Worm (Caenorhabditis elegans) whole organism, late embryonic: Measurements from ENCODE around the gene C54C6.7.
A peak's percentile ranks its signal among the peaks of the same experiment; 100 is the strongest.

ENCODE experiments used
- C08G9.2 ChIP-seq: sonication (generic microtip); optimal IDR thresholded peaks from 2 replicates; lab custom pipeline; 2016; ENCODE audit warnings: mild to moderate bottlenecking, missing genetic modification characterization, moderate library complexity, missing compliant biosample characterization
- F13H6.1 ChIP-seq: sonication (generic microtip); optimal IDR thresholded peaks from 2 replicates; lab custom pipeline; 2016; ENCODE audit warnings: missing genetic modification characterization, missing compliant biosample characterization
- T23F11.4 ChIP-seq: fragments of 200-800 bp; sonication (Bioruptor generic); optimal IDR thresholded peaks from 2 replicates; lab custom pipeline; 2018; ENCODE audit warnings: mild to moderate bottlenecking, missing genetic modification characterization, missing compliant biosample characterization
- Y22D7AL.16 ChIP-seq: sonication (generic microtip); optimal IDR thresholded peaks from 2 replicates; lab custom pipeline; 2016; ENCODE audit warnings: missing genetic modification characterization, missing compliant biosample characterization
- ahr-1 ChIP-seq: sonication (generic microtip); optimal IDR thresholded peaks from 2 replicates; lab custom pipeline; 2016; ENCODE audit warnings: missing genetic modification characterization, missing compliant biosample characterization
- ama-1 ChIP-seq: fragments of 150-350 bp; optimal IDR thresholded peaks from 2 replicates; lab custom pipeline; 2014
- ceh-18 ChIP-seq: sonication (generic microtip); optimal IDR thresholded peaks from 2 replicates; lab custom pipeline; 2016; ENCODE audit warnings: missing genetic modification characterization, missing compliant biosample characterization
- ceh-24 ChIP-seq: sonication (generic microtip); optimal IDR thresholded peaks from 2 replicates; lab custom pipeline; 2016; ENCODE audit warnings: mild to moderate bottlenecking, missing genetic modification characterization, missing compliant biosample characterization
- ceh-31 ChIP-seq: sonication (generic microtip); optimal IDR thresholded peaks from 2 replicates; lab custom pipeline; 2016; ENCODE audit warnings: missing genetic modification characterization, missing compliant biosample characterization
- ceh-34 ChIP-seq: sonication (generic microtip); optimal IDR thresholded peaks from 2 replicates; lab custom pipeline; 2016; ENCODE audit warnings: mild to moderate bottlenecking, missing genetic modification characterization, missing compliant biosample characterization
- ceh-9 ChIP-seq: sonication (generic microtip); optimal IDR thresholded peaks from 2 replicates; lab custom pipeline; 2016; ENCODE audit warnings: mild to moderate bottlenecking, missing genetic modification characterization, inconsistent platforms, missing compliant biosample characterization
- che-1 ChIP-seq: sonication (generic microtip); optimal IDR thresholded peaks from 2 replicates; lab custom pipeline; 2016; ENCODE audit warnings: mild to moderate bottlenecking, missing genetic modification characterization, missing compliant biosample characterization
- dmd-4 ChIP-seq: sonication (generic microtip); optimal IDR thresholded peaks from 2 replicates; lab custom pipeline; 2016; ENCODE audit warnings: borderline replicate concordance, missing genetic modification characterization, missing compliant biosample characterization
- dve-1 ChIP-seq: sonication (generic microtip); optimal IDR thresholded peaks from 2 replicates; lab custom pipeline; 2017; ENCODE audit warnings: antibody characterized with exemption, mild to moderate bottlenecking, missing genetic modification characterization, missing compliant biosample characterization
- elt-4 ChIP-seq: sonication (generic microtip); optimal IDR thresholded peaks from 2 replicates; lab custom pipeline; 2016; ENCODE audit warnings: missing genetic modification characterization, missing compliant biosample characterization
- fkh-10 ChIP-seq: fragments of 150-350 bp; optimal IDR thresholded peaks from 2 replicates; lab custom pipeline; 2014; ENCODE audit warnings: missing biosample characterization, missing genetic modification reagents, missing genetic modification characterization
- fkh-6 ChIP-seq: sonication (generic microtip); optimal IDR thresholded peaks from 2 replicates; lab custom pipeline; 2016; ENCODE audit warnings: missing genetic modification characterization, missing compliant biosample characterization
- gmeb-2 ChIP-seq: sonication (generic microtip); optimal IDR thresholded peaks from 2 replicates; lab custom pipeline; 2016; ENCODE audit warnings: missing genetic modification characterization, inconsistent platforms, missing compliant biosample characterization
- hlh-13 ChIP-seq: fragments of 200-800 bp; sonication (Bioruptor generic); optimal IDR thresholded peaks from 2 replicates; lab custom pipeline; 2018; ENCODE audit warnings: mild to moderate bottlenecking, missing genetic modification characterization, missing compliant biosample characterization
- hlh-8 ChIP-seq: sonication (generic microtip); optimal IDR thresholded peaks from 2 replicates; lab custom pipeline; 2016; ENCODE audit warnings: missing genotype, missing genetic modification characterization, missing compliant biosample characterization
- lim-6 ChIP-seq: sonication (generic microtip); optimal IDR thresholded peaks from 2 replicates; lab custom pipeline; 2016; ENCODE audit warnings: missing genetic modification characterization, missing compliant biosample characterization
- lin-11 ChIP-seq: fragments of 200-800 bp; sonication (Bioruptor generic); optimal IDR thresholded peaks from 2 replicates; lab custom pipeline; 2018; ENCODE audit warnings: mild to moderate bottlenecking, missing genetic modification characterization, missing compliant biosample characterization
- nfya-1 ChIP-seq: sonication (generic microtip); optimal IDR thresholded peaks from 2 replicates; lab custom pipeline; 2017; ENCODE audit warnings: missing genetic modification characterization, mild to moderate bottlenecking, missing compliant biosample characterization, antibody characterized with exemption, moderate library complexity
- nhr-11 ChIP-seq: fragments of 150-350 bp; optimal IDR thresholded peaks from 2 replicates; lab custom pipeline; 2014; ENCODE audit warnings: missing biosample characterization, missing genetic modification characterization
- npax-4 ChIP-seq: sonication (generic microtip); optimal IDR thresholded peaks from 2 replicates; lab custom pipeline; 2016; ENCODE audit warnings: missing genetic modification characterization, missing compliant biosample characterization
- pag-3 ChIP-seq: sonication (generic microtip); optimal IDR thresholded peaks from 2 replicates; lab custom pipeline; 2016; ENCODE audit warnings: missing compliant biosample characterization, missing genetic modification characterization, borderline replicate concordance
- pha-2 ChIP-seq: sonication (generic microtip); optimal IDR thresholded peaks from 2 replicates; lab custom pipeline; 2017; ENCODE audit warnings: mild to moderate bottlenecking, missing genetic modification characterization, missing compliant biosample characterization
- pha-4 ChIP-seq: fragments of 150-350 bp; optimal IDR thresholded peaks from 2 replicates; lab custom pipeline; 2018; ENCODE audit warnings: missing biosample characterization, missing genetic modification reagents, missing genetic modification characterization
- sox-2 ChIP-seq: fragments of 200-800 bp; sonication (Bioruptor generic); IDR thresholded peaks from 2 replicates; pipeline ENCODE4 v1.3.6; 2022; ENCODE audit warnings: missing genetic modification reagents, missing genetic modification characterization, missing compliant biosample characterization
- sox-4 ChIP-seq: sonication (generic microtip); optimal IDR thresholded peaks from 2 replicates; lab custom pipeline; 2017; ENCODE audit warnings: mild to moderate bottlenecking, missing genetic modification characterization, inconsistent platforms, missing compliant biosample characterization
- syd-9 ChIP-seq: sonication (generic microtip); optimal IDR thresholded peaks from 2 replicates; lab custom pipeline; 2016; ENCODE audit warnings: mild to moderate bottlenecking, missing genetic modification characterization, moderate library complexity, missing compliant biosample characterization
- tbx-7 ChIP-seq: sonication (generic microtip); optimal IDR thresholded peaks from 2 replicates; lab custom pipeline; 2016; ENCODE audit warnings: missing genotype, missing genetic modification characterization, missing compliant biosample characterization
- ttx-3 ChIP-seq: sonication (generic microtip); optimal IDR thresholded peaks from 2 replicates; lab custom pipeline; 2016; ENCODE audit warnings: missing genetic modification reagents, missing genetic modification characterization, missing compliant biosample characterization
- unc-3 ChIP-seq, 2 experiments: fragments of 200-800 bp in 1 of 2; sonication (Bioruptor generic) in 1 of 2; sonication (generic microtip) in 1 of 2; conservative IDR thresholded peaks in 1 of 2; optimal IDR thresholded peaks in 1 of 2; 2 replicates each; pipeline versions ENCODE4 v1.3.6 to Lab custom; 2016 to 2022; ENCODE audit warnings: missing compliant biosample characterization in 2 of 2, missing genetic modification characterization in 2 of 2, missing genetic modification reagents in 1 of 2
- unc-42 ChIP-seq: sonication (generic microtip); optimal IDR thresholded peaks from 2 replicates; lab custom pipeline; 2016; ENCODE audit warnings: missing genotype, missing genetic modification characterization, missing compliant biosample characterization
- unc-55 ChIP-seq: sonication (generic microtip); optimal IDR thresholded peaks from 2 replicates; lab custom pipeline; 2017; ENCODE audit warnings: missing biosample characterization, missing genetic modification reagents, missing genetic modification characterization
- unc-86 ChIP-seq: sonication (generic microtip); optimal IDR thresholded peaks from 2 replicates; lab custom pipeline; 2016; ENCODE audit warnings: missing genetic modification characterization, missing compliant biosample characterization
- zip-5 ChIP-seq: sonication (generic microtip); optimal IDR thresholded peaks from 2 replicates; lab custom pipeline; 2016; ENCODE audit warnings: missing genetic modification characterization, missing compliant biosample characterization

C54C6.7 gene

DNA sequence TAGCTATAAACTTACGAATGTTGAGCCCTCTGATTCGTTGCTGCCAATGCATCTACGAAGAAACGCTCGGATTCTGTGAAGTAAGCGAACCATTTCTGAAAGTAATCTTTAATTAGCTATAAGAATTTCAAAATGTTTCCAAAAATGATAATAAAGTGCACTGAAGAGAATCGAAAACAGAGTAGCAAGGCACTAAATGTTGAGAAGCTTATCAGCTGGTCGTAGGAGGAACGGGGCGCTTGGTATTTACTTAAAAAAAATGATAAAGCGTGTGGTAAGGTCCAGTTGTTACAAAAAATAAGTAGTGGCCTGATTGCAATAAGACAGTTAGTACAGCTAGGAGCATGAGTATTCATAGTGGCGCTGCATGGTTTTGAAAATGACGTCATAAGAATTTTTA, at the start of gene C54C6.7:
Gene C54C6.7 (minus strand): TSS at position 101 of the 400 bp plus-strand sequence.
- TF ChIP-seq nhr-11 (no peak), unc-55 (GFP tag; lab: Kevin White, UChicago) (no peak), Y22D7AL.16 (no peak), unc-3 (GFP tag; conservative IDR thresholded peaks at IDR 0.05; lab: Robert Waterston, UW) (no peak), unc-3 (tag; optimal IDR thresholded peaks at IDR 0.05; lab: Kevin White, UChicago) (no peak), sox-4 (tag; lab: Kevin White, UChicago) (no peak), ceh-31 (no peak), dmd-4 (tag; lab: Kevin White, UChicago) (no peak), T23F11.4 (GFP tag; lab: Kevin White, UChicago) (no peak), F13H6.1 (no peak), unc-86 (tag; lab: Kevin White, UChicago) (no peak), fkh-10 (GFP tag; lab: Kevin White, UChicago) (no peak)
- TF ChIP-seq, all 69 proteins: peak for 0

ce11 chrIII:3594681-3595080, 48.5 kb upstream of the C54C6.7 start:
- TF ChIP-seq unc-42 (tag; lab: Kevin White, UChicago) (no peak), nfya-1 (tag; lab: Kevin White, UChicago) (peak; percentile 84)

DNA sequence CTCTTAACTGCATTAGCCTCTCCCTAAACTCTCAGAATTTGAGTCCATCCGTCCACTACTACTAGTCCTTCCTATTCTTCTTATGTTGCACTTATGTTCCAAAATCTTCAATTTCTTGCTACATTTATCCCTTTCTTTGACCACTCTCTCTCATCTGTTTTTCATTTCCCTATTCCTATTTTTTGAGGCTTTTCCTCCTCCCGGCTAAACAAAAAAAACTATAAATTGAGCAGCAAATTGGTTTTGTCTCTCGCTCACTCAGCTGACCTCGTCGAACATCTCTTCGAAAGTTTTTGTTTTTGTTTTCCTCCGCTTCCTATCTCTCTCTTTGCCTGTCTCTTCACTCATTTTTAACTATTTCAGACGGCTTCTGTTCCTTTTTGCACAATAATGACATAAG, 44.1 kb upstream of the C54C6.7 start, which contains the start of gene ptp-1:
Gene ptp-1 (plus strand): TSS at position 358 of the 400 bp plus-strand sequence.
- TF ChIP-seq hlh-13 (no peak), sox-2 (GFP tag; lab: Robert Waterston, UW) (no peak), tbx-7 (tag; lab: Kevin White, UChicago) (no peak), unc-42 (tag; lab: Kevin White, UChicago) (peak; percentile 30), gmeb-2 (tag; lab: Kevin White, UChicago) (no peak)

DNA sequence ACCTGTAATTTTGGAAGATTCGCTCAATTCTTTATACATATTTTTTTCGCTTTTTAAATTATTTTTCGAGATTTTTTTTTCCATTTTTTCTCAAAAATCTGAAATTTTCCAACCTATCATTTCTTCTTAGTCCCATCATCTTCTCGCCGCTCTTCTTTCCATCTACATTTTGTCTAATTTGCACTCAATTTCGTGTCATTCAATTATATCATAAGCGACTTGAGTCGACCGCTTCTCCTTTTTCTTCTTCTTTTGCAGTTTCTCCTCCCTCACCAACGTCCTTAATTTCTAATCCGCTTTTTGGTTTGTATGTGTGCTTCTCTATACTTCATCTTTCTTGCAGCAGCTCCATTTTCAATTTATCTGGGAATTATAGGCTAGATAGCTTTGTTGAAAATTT, 42.0 kb upstream of the C54C6.7 start:
- no peak for TF ChIP-seq fkh-10 (GFP tag; lab: Kevin White, UChicago)
- peak; percentile 73 for TF ChIP-seq unc-42 (tag; lab: Kevin White, UChicago)
- no peak for TF ChIP-seq dve-1

DNA sequence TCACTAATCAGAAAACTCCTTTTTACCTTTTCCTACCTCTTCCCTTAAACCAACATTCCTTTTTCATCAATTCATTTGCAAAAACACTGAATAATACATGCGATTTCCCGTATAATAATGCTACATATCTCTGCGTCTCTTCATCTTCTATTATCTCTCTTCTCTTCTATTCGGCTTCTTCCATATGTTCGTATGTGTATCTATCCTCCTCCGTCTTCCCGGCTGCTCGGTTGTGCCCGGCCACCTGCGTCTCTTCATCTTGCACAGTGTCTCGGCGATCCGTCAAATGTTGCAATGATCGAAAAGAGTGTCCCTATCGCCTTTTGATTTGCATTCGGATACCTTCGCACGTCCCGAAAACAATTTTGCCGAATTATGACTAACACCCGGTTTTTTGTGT, 37.1 kb upstream of the C54C6.7 start:
- no peak for TF ChIP-seq zip-5 (tag; lab: Kevin White, UChicago)
- no peak for TF ChIP-seq che-1 (tag; lab: Kevin White, UChicago)
- peak; percentile 8 for TF ChIP-seq pha-2 (tag; lab: Kevin White, UChicago)
- TF ChIP-seq ttx-3 (tag; lab: Kevin White, UChicago): no peak
- no peak for TF ChIP-seq npax-4
- peak; percentile 1 for TF ChIP-seq ceh-31
- peak; percentile 64 for TF ChIP-seq ceh-34 (tag; lab: Kevin White, UChicago)
- TF ChIP-seq hlh-8 (tag; lab: Kevin White, UChicago): peak; percentile 74
- no peak for TF ChIP-seq gmeb-2 (tag; lab: Kevin White, UChicago)
- TF ChIP-seq unc-55 (GFP tag; lab: Kevin White, UChicago): no peak
- TF ChIP-seq fkh-6 (tag; lab: Kevin White, UChicago): no peak
- peak; percentile 3 for TF ChIP-seq ceh-18 (tag; lab: Kevin White, UChicago)
- TF ChIP-seq elt-4 (tag; lab: Kevin White, UChicago): no peak
- no peak for TF ChIP-seq unc-42 (tag; lab: Kevin White, UChicago)
- TF ChIP-seq nfya-1 (tag; lab: Kevin White, UChicago): peak; percentile 6

DNA sequence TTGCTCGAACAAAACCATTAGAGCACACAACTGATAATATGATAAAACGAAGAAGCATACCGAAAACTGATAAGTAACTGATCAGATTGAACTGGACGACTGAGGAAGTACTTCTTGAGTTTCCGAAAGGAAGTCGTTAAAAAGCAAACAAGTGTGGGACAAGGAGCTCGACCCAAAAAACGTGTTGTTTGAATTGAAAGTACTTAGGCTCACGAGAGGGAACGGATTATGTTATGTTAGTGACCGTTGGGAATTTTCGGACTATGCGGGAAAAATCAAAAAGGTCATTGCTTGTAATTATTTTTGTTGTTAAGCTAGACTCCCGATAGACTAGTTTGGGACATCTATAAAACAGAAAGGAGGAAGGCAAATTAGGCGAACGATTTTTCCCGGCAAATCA, 35.4 kb upstream of the C54C6.7 start, which contains the start of gene C48D5.3:
Gene C48D5.3 (minus strand): TSS at position 101 of the 400 bp plus-strand sequence.
- TF ChIP-seq sox-2 (GFP tag; lab: Robert Waterston, UW) (no peak), ttx-3 (tag; lab: Kevin White, UChicago) (no peak), C08G9.2 (tag; lab: Kevin White, UChicago) (no peak), ahr-1 (tag; lab: Kevin White, UChicago) (no peak), ceh-9 (tag; lab: Kevin White, UChicago) (no peak), pha-4 (tag; lab: Kevin White, UChicago) (no peak), syd-9 (tag; lab: Kevin White, UChicago) (no peak), sox-4 (tag; lab: Kevin White, UChicago) (no peak), pag-3 (tag; lab: Kevin White, UChicago) (no peak), lin-11 (tag; lab: Kevin White, UChicago) (no peak), nhr-11 (no peak), lim-6 (tag; lab: Kevin White, UChicago) (no peak), ceh-24 (tag; lab: Kevin White, UChicago) (no peak), ama-1 (no peak)
